Fruit fly (Drosophila melanogaster): ENCODE data around the gene Scp2.

Gene Scp2

DNA sequence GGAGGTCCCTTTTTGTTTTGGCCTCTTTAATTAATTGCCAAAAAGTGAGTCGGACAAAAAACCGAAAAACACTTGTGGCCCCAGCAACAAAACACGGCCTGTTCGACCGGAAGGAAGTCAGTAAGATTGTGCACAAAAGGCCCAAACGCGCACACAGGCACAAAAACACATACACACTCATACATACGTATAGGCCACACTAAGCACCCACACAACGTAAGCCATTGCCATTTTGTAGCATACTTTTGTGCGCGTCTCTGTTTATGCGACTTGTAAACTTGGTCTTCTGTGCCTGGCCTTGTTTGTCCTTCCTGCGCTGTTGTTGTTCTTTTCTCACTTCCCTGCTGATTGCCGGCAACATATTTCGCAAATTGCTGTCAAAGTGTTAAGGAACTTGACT is 53.0 kb downstream of the Scp2 start:
- TF ChIP-seq Abd-B (GFP tag; optimal IDR thresholded peaks at IDR 0.05) (no peak), CG3065 (GFP tag; optimal IDR thresholded peaks at IDR 0.05) (no peak), CG15601 (tag; optimal IDR thresholded peaks at IDR 0.05) (no peak), CG11093 (GFP tag; IDR thresholded peaks at IDR 0.05) (no peak), seq (GFP tag; IDR thresholded peaks at IDR 0.05) (no peak), Sox102F (GFP tag; optimal IDR thresholded peaks at IDR 0.05) (no peak), Adf1 (GFP tag; IDR thresholded peaks at IDR 0.05) (no peak), Dp (GFP tag; optimal IDR thresholded peaks at IDR 0.05) (no peak), CG7745 (tag; optimal IDR thresholded peaks at IDR 0.05) (no peak), CG8281 (tag; optimal IDR thresholded peaks at IDR 0.05) (no peak), Camta (GFP tag; optimal IDR thresholded peaks at IDR 0.05) (no peak), CG8290 (GFP tag; optimal IDR thresholded peaks at IDR 0.05) (no peak), CG8290 (tag; optimal IDR thresholded peaks at IDR 0.05) (no peak), PHDP (tag; optimal IDR thresholded peaks at IDR 0.05) (no peak), CG8944 (GFP tag; optimal IDR thresholded peaks at IDR 0.05) (no peak), Xbp1 (GFP tag; optimal IDR thresholded peaks at IDR 0.05) (no peak), CG8359 (GFP tag; optimal IDR thresholded peaks at IDR 0.05; ENCODE audit: borderline replicate concordance) (peak; percentile 0), CG17568 (GFP tag; optimal IDR thresholded peaks at IDR 0.05) (no peak), HLH4C (GFP tag; IDR thresholded peaks at IDR 0.05; ENCODE audit: partially characterized antibody) (no peak), wor (GFP tag; IDR thresholded peaks at IDR 0.05) (no peak), mirr (GFP tag; optimal IDR thresholded peaks at IDR 0.05) (peak; percentile 4), CG4404 (GFP tag; IDR thresholded peaks at IDR 0.05) (no peak), Rx (GFP tag; IDR thresholded peaks at IDR 0.05) (no peak), CG2129 (GFP tag; IDR thresholded peaks at IDR 0.05; ENCODE audit: partially characterized antibody) (no peak), scrt (GFP tag; optimal IDR thresholded peaks at IDR 0.05) (peak; percentile 20), CG12942 (GFP tag; optimal IDR thresholded peaks at IDR 0.05) (no peak), CG4328 (GFP tag; optimal IDR thresholded peaks at IDR 0.05) (no peak), CG15696 (tag; optimal IDR thresholded peaks at IDR 0.05) (no peak), abd-A (tag; optimal IDR thresholded peaks at IDR 0.05) (peak; percentile 34), Ptx1 (GFP tag; IDR thresholded peaks at IDR 0.05) (no peak), Asciz (GFP tag; optimal IDR thresholded peaks at IDR 0.05) (no peak), zen (tag; optimal IDR thresholded peaks at IDR 0.05) (peak; percentile 63), bbx (GFP tag; IDR thresholded peaks at IDR 0.05; ENCODE audit: partially characterized antibody) (no peak), CG7271 (tag; optimal IDR thresholded peaks at IDR 0.05) (no peak), Stat92E (GFP tag; optimal IDR thresholded peaks at IDR 0.05) (no peak), HLHmδ (GFP tag; optimal IDR thresholded peaks at IDR 0.05) (no peak), gsb-n (tag; optimal IDR thresholded peaks at IDR 0.05) (no peak), ranshi (GFP tag; IDR thresholded peaks at IDR 0.05) (no peak), kah (GFP tag; optimal IDR thresholded peaks at IDR 0.05) (no peak), vvl (GFP tag; IDR thresholded peaks at IDR 0.05) (no peak), crc (GFP tag; optimal IDR thresholded peaks at IDR 0.05) (no peak), tgo (GFP tag; IDR thresholded peaks at IDR 0.05) (no peak), CG18262 (tag; optimal IDR thresholded peaks at IDR 0.05) (no peak), Hand (GFP tag; optimal IDR thresholded peaks at IDR 0.05) (no peak), cg (GFP tag; optimal IDR thresholded peaks at IDR 0.05) (peak; percentile 57), CG1233 (GFP tag; optimal IDR thresholded peaks at IDR 0.05) (no peak), CG11456 (GFP tag; IDR thresholded peaks at IDR 0.05) (no peak), CG31365 (tag; optimal IDR thresholded peaks at IDR 0.05) (no peak), NfI (GFP tag; optimal IDR thresholded peaks at IDR 0.05) (no peak), Doc3 (GFP tag; IDR thresholded peaks at IDR 0.05; ENCODE audit: partially characterized antibody) (no peak), yki (optimal IDR thresholded peaks at IDR 0.05) (no peak)
